Worm (Caenorhabditis elegans): ENCODE results near the gene cwp-5.

- TF ChIP-seq aptf-2 (GFP tag; conservative IDR thresholded peaks at IDR 0.05) (no peak), pha-4 (tag; optimal IDR thresholded peaks at IDR 0.05) (no peak), ama-1 (optimal IDR thresholded peaks at IDR 0.05) (no peak), ama-1 (GFP tag; optimal IDR thresholded peaks at IDR 0.05) (no peak), snpc-3.4 (tag; optimal IDR thresholded peaks at IDR 0.05) (no peak), D2030.7 (GFP tag; IDR thresholded peaks at IDR 0.05) (no peak), rec-8 (tag; optimal IDR thresholded peaks at IDR 0.05) (no peak), F57C9.4 (tag; optimal IDR thresholded peaks at IDR 0.05) (no peak), F23B12.7 (tag; optimal IDR thresholded peaks at IDR 0.05; ENCODE audit: insufficient read depth) (no peak), F10E7.11 (tag; optimal IDR thresholded peaks at IDR 0.05) (no peak), snpc-4 (GFP tag; optimal IDR thresholded peaks at IDR 0.05) (no peak), snpc-4 (tag; optimal IDR thresholded peaks at IDR 0.05) (no peak), F52B5.7 (tag; optimal IDR thresholded peaks at IDR 0.05) (no peak), him-1 (tag; optimal IDR thresholded peaks at IDR 0.05) (no peak)
Observed at ce11 chrX:13171206-13171605, 18.6 kb downstream of the cwp-5 start.

All from whole organism, young adult.